Fruit fly (Drosophila melanogaster) whole organism, pupa: Measurements from ENCODE around the gene CG13117.

Experiments used
- CG10348 ChIP-seq: fragments of 200-800 bp; sonication (Bioruptor generic); IDR thresholded peaks from 2 replicates; pipeline ENCODE4 v1.3.6; 2022; ENCODE audit warnings: missing biosample characterization, missing genetic modification characterization
- CG12605 ChIP-seq: fragments of 200-800 bp; sonication (Bioruptor generic); IDR thresholded peaks from 2 replicates; pipeline ENCODE4 v1.3.6; 2022; ENCODE audit warnings: missing biosample characterization, missing genetic modification characterization
- CG13204 ChIP-seq: fragments of 200-800 bp; sonication (Bioruptor generic); optimal IDR thresholded peaks from 2 replicates; lab custom pipeline; 2018; ENCODE audit warnings: missing biosample characterization, mild to moderate bottlenecking, missing genetic modification characterization, moderate library complexity
- CG14655 ChIP-seq: fragments of 200-800 bp; sonication (Bioruptor generic); optimal IDR thresholded peaks from 3 replicates; lab custom pipeline; 2017; ENCODE audit warnings: mild to moderate bottlenecking, missing biosample characterization, missing genetic modification reagents, missing genetic modification characterization
- CG15710 ChIP-seq: fragments of 200-800 bp; sonication (Bioruptor generic); optimal IDR thresholded peaks from 2 replicates; lab custom pipeline; 2018; ENCODE audit warnings: missing biosample characterization, mild to moderate bottlenecking, missing genetic modification characterization, moderate library complexity
- CG17806 ChIP-seq: fragments of 200-800 bp; sonication (Bioruptor generic); optimal IDR thresholded peaks from 2 replicates; lab custom pipeline; 2018; ENCODE audit warnings: missing biosample characterization, mild to moderate bottlenecking, missing genetic modification characterization, moderate library complexity
- CG32121 ChIP-seq: fragments of 200-800 bp; sonication (Bioruptor generic); IDR thresholded peaks from 2 replicates; pipeline ENCODE4 v1.3.6; 2022; ENCODE audit warnings: missing biosample characterization, missing genetic modification characterization
- CG34367 ChIP-seq: fragments of 200-800 bp; sonication (Bioruptor generic); optimal IDR thresholded peaks from 2 replicates; lab custom pipeline; 2018; ENCODE audit warnings: missing biosample characterization, mild to moderate bottlenecking, missing genetic modification characterization
- CG4496 ChIP-seq: fragments of 200-800 bp; sonication (Bioruptor generic); IDR thresholded peaks from 3 replicates; pipeline ENCODE4 v1.3.6; 2022; ENCODE audit warnings: missing biosample characterization, missing genetic modification characterization
- CG8159 ChIP-seq: fragments of 200-800 bp; sonication (Bioruptor generic); optimal IDR thresholded peaks from 3 replicates; lab custom pipeline; 2018; ENCODE audit warnings: missing biosample characterization, mild to moderate bottlenecking, missing genetic modification characterization, moderate library complexity
- CG8301 ChIP-seq: fragments of 200-800 bp; sonication (Bioruptor generic); optimal IDR thresholded peaks from 2 replicates; lab custom pipeline; 2018; ENCODE audit warnings: missing biosample characterization, mild to moderate bottlenecking, missing genetic modification characterization
- CG9948 ChIP-seq: fragments of 200-800 bp; sonication (Bioruptor generic); optimal IDR thresholded peaks from 2 replicates; lab custom pipeline; 2018; ENCODE audit warnings: missing biosample characterization, mild to moderate bottlenecking, missing genetic modification characterization, moderate library complexity
- D1 ChIP-seq: fragments of 200-800 bp; sonication (Bioruptor generic); optimal IDR thresholded peaks from 2 replicates; lab custom pipeline; 2018; ENCODE audit warnings: missing biosample characterization, mild to moderate bottlenecking, missing genetic modification characterization, moderate library complexity
- EcR ChIP-seq: fragments of 200-800 bp; sonication (Bioruptor generic); optimal IDR thresholded peaks from 3 replicates; lab custom pipeline; 2019; ENCODE audit warnings: missing biosample characterization, missing genetic modification characterization, mild to moderate bottlenecking, moderate library complexity, missing genetic modification reagents
- Ets98B ChIP-seq: fragments of 200-800 bp; sonication (Bioruptor generic); IDR thresholded peaks from 2 replicates; pipeline ENCODE4 v1.3.6; 2022; ENCODE audit warnings: missing biosample characterization, missing genetic modification characterization
- Pif1A ChIP-seq: fragments of 200-800 bp; sonication (Bioruptor generic); optimal IDR thresholded peaks from 3 replicates; lab custom pipeline; 2016; ENCODE audit warnings: missing biosample characterization, missing genetic modification characterization
- Pif1B ChIP-seq: fragments of 200-800 bp; sonication (Bioruptor generic); optimal IDR thresholded peaks from 3 replicates; lab custom pipeline; 2016; ENCODE audit warnings: missing biosample characterization, missing genetic modification characterization
- Snoo ChIP-seq: fragments of 200-800 bp; sonication (Bioruptor generic); optimal IDR thresholded peaks from 3 replicates; lab custom pipeline; 2017; ENCODE audit warnings: missing biosample characterization, mild to moderate bottlenecking, missing genetic modification characterization, inconsistent platforms
- fd96Ca ChIP-seq: fragments of 200-800 bp; sonication (Bioruptor generic); IDR thresholded peaks from 3 replicates; pipeline ENCODE4 v1.3.6; 2022; ENCODE audit warnings: missing biosample characterization, missing genetic modification characterization
- gl ChIP-seq: fragments of 200-800 bp; sonication (Bioruptor generic); optimal IDR thresholded peaks from 2 replicates; lab custom pipeline; 2018; ENCODE audit warnings: missing biosample characterization, mild to moderate bottlenecking, missing genetic modification characterization
- rn ChIP-seq: fragments of 200-800 bp; sonication (Bioruptor generic); IDR thresholded peaks from 2 replicates; pipeline ENCODE4 v1.3.6; 2022; ENCODE audit warnings: missing biosample characterization, missing genetic modification characterization

The CG13117 gene

dm6 chr2L:9777927-9778326 lies 41.5 kb downstream of the CG13117 start:
- TF ChIP-seq Pif1A (GFP tag; lab: Kevin White, UChicago): no peak
- no peak for TF ChIP-seq CG4496 (GFP tag; lab: Robert Waterston, UW)

- TF ChIP-seq CG34367 (tag; lab: Kevin White, UChicago) (no peak), CG15710 (tag; lab: Kevin White, UChicago) (no peak), Pif1A (GFP tag; lab: Kevin White, UChicago) (no peak), CG12605 (GFP tag; lab: Robert Waterston, UW) (no peak), Ets98B (GFP tag; lab: Robert Waterston, UW) (no peak), Pif1B (GFP tag; lab: Kevin White, UChicago) (no peak), EcR (GFP tag; lab: Kevin White, UChicago) (no peak), rn (GFP tag; lab: Robert Waterston, UW) (no peak), CG9948 (tag; lab: Kevin White, UChicago) (no peak), CG32121 (no peak), Snoo (tag; lab: Kevin White, UChicago) (no peak), CG14655 (GFP tag; lab: Kevin White, UChicago) (no peak), CG13204 (GFP tag; lab: Kevin White, UChicago) (no peak), CG8301 (tag; lab: Kevin White, UChicago) (no peak)
Measured at dm6 chr2L:9778416-9778815, 42.0 kb downstream of the CG13117 start.

- TF ChIP-seq CG8301 (tag; lab: Kevin White, UChicago) (peak; percentile 17), CG14655 (GFP tag; lab: Kevin White, UChicago) (peak; percentile 38), CG4496 (GFP tag; lab: Robert Waterston, UW) (peak; percentile 31; the same call in 1 of the 3 replicates), fd96Ca (GFP tag; lab: Robert Waterston, UW) (peak; percentile 52; the same call in 2 of the 3 replicates), Pif1B (GFP tag; lab: Kevin White, UChicago) (no peak), CG10348 (GFP tag; lab: Robert Waterston, UW) (no peak), CG15710 (tag; lab: Kevin White, UChicago) (no peak), D1 (tag; lab: Kevin White, UChicago) (no peak), CG9948 (tag; lab: Kevin White, UChicago) (no peak), Ets98B (GFP tag; lab: Robert Waterston, UW) (no peak; the same call in 1 of the 2 replicates), Pif1A (GFP tag; lab: Kevin White, UChicago) (peak; percentile 20)
Measured at dm6 chr2L:9779147-9779546, 42.7 kb downstream of the CG13117 start.

DNA sequence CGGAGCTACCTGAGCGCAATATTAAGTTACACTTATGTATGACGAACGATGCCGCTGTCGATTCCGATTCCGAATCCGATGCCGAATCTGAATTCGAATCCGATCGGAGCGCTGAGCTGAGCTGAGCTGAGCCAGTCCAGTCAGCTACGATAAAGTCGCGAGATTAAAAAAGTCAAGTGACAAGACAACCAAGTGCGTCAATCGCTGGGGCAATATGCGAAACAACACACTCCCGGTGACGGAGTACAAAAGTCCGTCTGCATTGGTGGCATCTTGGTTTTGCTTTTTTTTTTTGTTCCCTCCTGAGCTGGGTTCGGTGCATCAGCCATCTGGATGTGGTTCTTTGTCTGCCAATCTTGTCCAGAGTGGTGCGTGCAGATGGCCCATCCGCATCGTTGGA lies 43.3 kb downstream of the CG13117 start:
- TF ChIP-seq gl (peak; percentile 0), EcR (GFP tag; lab: Kevin White, UChicago) (peak; percentile 15), CG32121 (no peak)

dm6 chr2L:9782176-9782581 lies 45.7 kb downstream of the CG13117 start, which contains the start of gene IP3K1:
Gene IP3K1, plus strand, starts transcription at chr2L:9782384.
- TF ChIP-seq CG9948 (tag; lab: Kevin White, UChicago) (no peak), Snoo (tag; lab: Kevin White, UChicago) (peak; percentile 29), EcR (GFP tag; lab: Kevin White, UChicago) (peak; percentile 95), CG4496 (GFP tag; lab: Robert Waterston, UW) (peak; percentile 68), CG8159 (tag; lab: Kevin White, UChicago) (peak; percentile 17), gl (peak; percentile 55), CG13204 (GFP tag; lab: Kevin White, UChicago) (peak; percentile 51), CG32121 (peak; percentile 80), CG10348 (GFP tag; lab: Robert Waterston, UW) (no peak), Pif1A (GFP tag; lab: Kevin White, UChicago) (peak; percentile 56), CG17806 (tag; lab: Kevin White, UChicago) (no peak), CG12605 (GFP tag; lab: Robert Waterston, UW) (peak; percentile 69), Pif1B (GFP tag; lab: Kevin White, UChicago) (peak; percentile 62), Ets98B (GFP tag; lab: Robert Waterston, UW) (peak; percentile 76), fd96Ca (GFP tag; lab: Robert Waterston, UW) (peak; percentile 76; the same call in 2 of the 3 replicates), CG15710 (tag; lab: Kevin White, UChicago) (peak; percentile 26)

- no peak for TF ChIP-seq rn (GFP tag; lab: Robert Waterston, UW)
- TF ChIP-seq CG32121: no peak
- TF ChIP-seq Snoo (tag; lab: Kevin White, UChicago): no peak
- TF ChIP-seq fd96Ca (GFP tag; lab: Robert Waterston, UW): no peak
- no peak for TF ChIP-seq CG8159 (tag; lab: Kevin White, UChicago)
- TF ChIP-seq CG12605 (GFP tag; lab: Robert Waterston, UW): no peak
- TF ChIP-seq Pif1B (GFP tag; lab: Kevin White, UChicago): no peak
- TF ChIP-seq CG8301 (tag; lab: Kevin White, UChicago): no peak
Measured at dm6 chr2L:9783130-9783529, 46.7 kb downstream of the CG13117 start.

DNA sequence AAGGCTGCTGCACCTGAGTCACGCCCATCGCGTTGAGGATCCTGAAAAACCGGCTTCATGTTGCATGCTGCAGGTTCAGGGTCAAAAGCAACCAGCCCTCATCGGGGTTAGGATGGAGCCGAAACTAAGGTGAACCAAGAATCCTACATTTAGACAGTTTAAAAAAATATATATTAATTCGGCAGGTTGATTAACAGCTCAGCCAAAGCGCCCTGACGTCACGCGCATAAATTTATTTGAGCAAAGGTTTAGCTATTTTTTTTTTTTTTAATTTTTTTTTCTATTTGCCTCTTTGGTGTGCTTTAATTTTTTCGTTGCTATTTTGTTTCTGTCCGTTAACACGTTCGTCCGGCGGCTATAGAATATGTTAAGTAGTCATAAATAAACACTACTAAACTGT lies 48.0 kb downstream of the CG13117 start:
- TF ChIP-seq D1 (tag; lab: Kevin White, UChicago): peak; percentile 5
- TF ChIP-seq CG34367 (tag; lab: Kevin White, UChicago): no peak
- TF ChIP-seq CG15710 (tag; lab: Kevin White, UChicago): no peak
- peak; percentile 91 for TF ChIP-seq CG8159 (tag; lab: Kevin White, UChicago)
